Fruit fly (Drosophila melanogaster) whole organism, embryonic: Measurements from ENCODE around the gene Nadsyn.

Experiments used
- Adf1 ChIP-seq: fragments of 200-800 bp; sonication (Bioruptor generic); IDR thresholded peaks from 2 replicates; pipeline ENCODE4 v1.3.6; 2022; ENCODE audit warnings: missing biosample characterization, missing genetic modification characterization
- Atf-2 ChIP-seq: fragments of 200-800 bp; sonication (Bioruptor generic); optimal IDR thresholded peaks from 2 replicates; lab custom pipeline; 2016; ENCODE audit warnings: missing biosample characterization, missing genetic modification characterization
- Atf3 ChIP-seq: fragments of 200-800 bp; sonication (Bioruptor generic); optimal IDR thresholded peaks from 3 replicates; lab custom pipeline; 2016; ENCODE audit warnings: missing biosample characterization, missing genetic modification characterization
- CG10959 ChIP-seq: fragments of 200-800 bp; sonication (Bioruptor generic); IDR thresholded peaks from 2 replicates; pipeline ENCODE4 v1.3.6; 2022; ENCODE audit warnings: missing biosample characterization, missing genetic modification characterization
- CG11398 ChIP-seq: fragments of 200-800 bp; sonication (Bioruptor generic); optimal IDR thresholded peaks from 2 replicates; lab custom pipeline; 2016; ENCODE audit warnings: missing biosample characterization, missing genetic modification characterization
- CG14667 ChIP-seq: fragments of 200-800 bp; sonication (Bioruptor generic); IDR thresholded peaks from 2 replicates; pipeline ENCODE4 v1.3.6; 2022; ENCODE audit warnings: missing biosample characterization, missing genetic modification characterization
- CG15011 ChIP-seq: fragments of 200-800 bp; sonication (Bioruptor generic); optimal IDR thresholded peaks from 3 replicates; lab custom pipeline; 2018; ENCODE audit warnings: missing biosample characterization, mild to moderate bottlenecking, missing genetic modification characterization
- CG16813 ChIP-seq: fragments of 200-800 bp; sonication (Bioruptor generic); IDR thresholded peaks from 3 replicates; pipeline ENCODE4 v1.3.6; 2022; ENCODE audit warnings: missing biosample characterization, missing genetic modification characterization; ENCODE audit not compliant: partially characterized antibody
- CG31224 ChIP-seq: fragments of 200-800 bp; sonication (Bioruptor generic); IDR thresholded peaks from 2 replicates; pipeline ENCODE4 v1.3.6; 2022; ENCODE audit warnings: missing biosample characterization, missing genetic modification characterization
- CG31365 ChIP-seq: fragments of 200-800 bp; sonication (Bioruptor generic); optimal IDR thresholded peaks from 2 replicates; lab custom pipeline; 2018; ENCODE audit warnings: missing biosample characterization, mild to moderate bottlenecking, missing genetic modification characterization
- CG31441 ChIP-seq: fragments of 200-800 bp; sonication (Bioruptor generic); IDR thresholded peaks from 2 replicates; pipeline ENCODE4 v1.3.6; 2022; ENCODE audit warnings: missing biosample characterization, missing genetic modification characterization
- CG3726 ChIP-seq: fragments of 200-800 bp; sonication (Bioruptor generic); IDR thresholded peaks from 3 replicates; pipeline ENCODE4, ENCODE4 v1.3.6; 2022; ENCODE audit warnings: missing biosample characterization, missing genetic modification characterization
- CG4424 ChIP-seq: fragments of 200-800 bp; sonication (Bioruptor generic); optimal IDR thresholded peaks from 3 replicates; lab custom pipeline; 2016; ENCODE audit warnings: missing biosample characterization, missing genetic modification characterization
- CG6254 ChIP-seq: fragments of 200-800 bp; sonication (Bioruptor generic); optimal IDR thresholded peaks from 3 replicates; lab custom pipeline; 2017; ENCODE audit warnings: mild to moderate bottlenecking, missing biosample characterization, missing genetic modification reagents, missing genetic modification characterization
- CG6765 ChIP-seq: fragments of 200-800 bp; sonication (Bioruptor generic); optimal IDR thresholded peaks from 3 replicates; lab custom pipeline; 2017; ENCODE audit warnings: missing biosample characterization, mild to moderate bottlenecking, missing genetic modification characterization
- CG6791 ChIP-seq: fragments of 200-800 bp; sonication (Bioruptor generic); IDR thresholded peaks from 3 replicates; pipeline ENCODE4 v1.3.6; 2022; ENCODE audit warnings: missing biosample characterization, missing genetic modification characterization; ENCODE audit not compliant: partially characterized antibody
- CG6813 ChIP-seq: fragments of 200-800 bp; sonication (Bioruptor generic); optimal IDR thresholded peaks from 2 replicates; lab custom pipeline; 2017; ENCODE audit warnings: missing biosample characterization, missing genetic modification characterization, mild to moderate bottlenecking, moderate library complexity, missing genetic modification reagents
- CG7357 ChIP-seq: fragments of 200-800 bp; sonication (Bioruptor generic); IDR thresholded peaks from 3 replicates; pipeline ENCODE4 v1.3.6; 2022; ENCODE audit warnings: missing biosample characterization, missing genetic modification characterization
- CG7839 ChIP-seq: fragments of 200-800 bp; sonication (Bioruptor generic); optimal IDR thresholded peaks from 3 replicates; lab custom pipeline; 2018; ENCODE audit warnings: missing biosample characterization, mild to moderate bottlenecking, missing genetic modification characterization, moderate library complexity
- CG7928 ChIP-seq: fragments of 200-800 bp; sonication (Bioruptor generic); optimal IDR thresholded peaks from 2 replicates; lab custom pipeline; 2017; ENCODE audit warnings: missing biosample characterization, mild to moderate bottlenecking, missing genetic modification characterization
- Dad ChIP-seq: fragments of 200-800 bp; sonication (Bioruptor generic); optimal IDR thresholded peaks from 3 replicates; lab custom pipeline; 2016; ENCODE audit warnings: missing biosample characterization, missing genetic modification characterization
- Dip2 ChIP-seq: fragments of 200-800 bp; sonication (Bioruptor generic); IDR thresholded peaks from 2 replicates; pipeline ENCODE4 v1.3.6; 2022; ENCODE audit warnings: missing biosample characterization, missing genetic modification characterization
- E2f2 ChIP-seq: fragments of 200-800 bp; sonication (Bioruptor generic); IDR thresholded peaks from 2 replicates; pipeline ENCODE4 v1.3.6; 2022; ENCODE audit warnings: missing biosample characterization, missing genetic modification characterization
- H15 ChIP-seq: fragments of 200-800 bp; sonication (Bioruptor generic); IDR thresholded peaks from 3 replicates; pipeline ENCODE4 v1.3.6; 2022; ENCODE audit warnings: missing biosample characterization, missing genetic modification characterization
- HLHmδ ChIP-seq: fragments of 200-800 bp; sonication (Bioruptor generic); optimal IDR thresholded peaks from 2 replicates; lab custom pipeline; 2018; ENCODE audit warnings: missing biosample characterization, mild to moderate bottlenecking, missing genetic modification characterization, moderate library complexity
- HmgZ ChIP-seq: fragments of 200-800 bp; sonication (Bioruptor generic); optimal IDR thresholded peaks from 2 replicates; lab custom pipeline; 2018; ENCODE audit warnings: missing biosample characterization, mild to moderate bottlenecking, missing genetic modification characterization
- Jarid2 ChIP-seq: fragments of 200-800 bp; sonication (Bioruptor generic); optimal IDR thresholded peaks from 3 replicates; lab custom pipeline; 2017; ENCODE audit warnings: mild to moderate bottlenecking, missing biosample characterization, missing genetic modification reagents, missing genetic modification characterization
- Max ChIP-seq: fragments of 200-800 bp; sonication (Bioruptor generic); optimal IDR thresholded peaks from 2 replicates; lab custom pipeline; 2016; ENCODE audit warnings: missing biosample characterization, mild to moderate bottlenecking, missing genetic modification characterization
- Ravus ChIP-seq: fragments of 200-800 bp; sonication (Bioruptor generic); IDR thresholded peaks from 2 replicates; pipeline ENCODE4 v1.3.6; 2022; ENCODE audit warnings: missing biosample characterization, missing genetic modification characterization
- Rfx ChIP-seq: fragments of 200-800 bp; sonication (Bioruptor generic); IDR thresholded peaks from 2 replicates; pipeline ENCODE4 v1.3.6; 2022; ENCODE audit warnings: missing biosample characterization, missing genetic modification characterization
- Sox102F ChIP-seq: fragments of 200-800 bp; sonication (Bioruptor generic); optimal IDR thresholded peaks from 2 replicates; lab custom pipeline; 2018; ENCODE audit warnings: missing biosample characterization, mild to moderate bottlenecking, missing genetic modification characterization, moderate library complexity
- Spps ChIP-seq: fragments of 200-800 bp; sonication (Bioruptor generic); optimal IDR thresholded peaks from 2 replicates; lab custom pipeline; 2018; ENCODE audit warnings: missing biosample characterization, mild to moderate bottlenecking, missing genetic modification characterization
- Usf ChIP-seq: fragments of 200-800 bp; sonication (Bioruptor generic); optimal IDR thresholded peaks from 2 replicates; lab custom pipeline; 2017; ENCODE audit warnings: missing genotype, missing biosample characterization, missing genetic modification characterization
- Vsx1 ChIP-seq: fragments of 200-800 bp; sonication (Bioruptor generic); optimal IDR thresholded peaks from 2 replicates; lab custom pipeline; 2017; ENCODE audit warnings: missing biosample characterization, mild to moderate bottlenecking, missing genetic modification characterization, missing genetic modification reagents
- chm ChIP-seq: fragments of 200-800 bp; sonication (Bioruptor generic); IDR thresholded peaks from 2 replicates; pipeline ENCODE4 v1.3.6; 2022; ENCODE audit warnings: missing biosample characterization, missing genetic modification characterization
- corto ChIP-seq: fragments of 200-800 bp; sonication (Bioruptor generic); optimal IDR thresholded peaks from 2 replicates; lab custom pipeline; 2016; ENCODE audit warnings: missing biosample characterization, mild to moderate bottlenecking, missing genetic modification characterization, moderate library complexity
- dysf ChIP-seq: fragments of 200-800 bp; sonication (Bioruptor generic); IDR thresholded peaks from 3 replicates; pipeline ENCODE4 v1.3.6; 2022; ENCODE audit warnings: missing biosample characterization, missing genetic modification characterization
- gsb-n ChIP-seq: fragments of 200-800 bp; sonication (Bioruptor generic); optimal IDR thresholded peaks from 3 replicates; lab custom pipeline; 2018; ENCODE audit warnings: missing biosample characterization, mild to moderate bottlenecking, missing genetic modification characterization
- lbe ChIP-seq: fragments of 200-800 bp; sonication (Bioruptor generic); optimal IDR thresholded peaks from 2 replicates; lab custom pipeline; 2016; ENCODE audit warnings: missing biosample characterization, mild to moderate bottlenecking, missing genetic modification characterization
- mirr ChIP-seq: fragments of 200-800 bp; sonication (Bioruptor generic); optimal IDR thresholded peaks from 3 replicates; lab custom pipeline; 2018; ENCODE audit warnings: missing biosample characterization, mild to moderate bottlenecking, missing genetic modification characterization
- mld ChIP-seq: fragments of 200-800 bp; sonication (Bioruptor generic); IDR thresholded peaks from 3 replicates; pipeline ENCODE4 v1.3.6; 2022; ENCODE audit warnings: missing biosample characterization, missing genetic modification characterization; ENCODE audit not compliant: partially characterized antibody
- psq ChIP-seq: fragments of 200-800 bp; sonication (Bioruptor generic); optimal IDR thresholded peaks from 2 replicates; lab custom pipeline; 2017; ENCODE audit warnings: missing biosample characterization, missing genetic modification characterization
- pum ChIP-seq: fragments of 200-800 bp; sonication (Bioruptor generic); optimal IDR thresholded peaks from 2 replicates; lab custom pipeline; 2016; ENCODE audit warnings: missing biosample characterization, missing genetic modification characterization
- pzg ChIP-seq: fragments of 200-800 bp; sonication (Bioruptor generic); optimal IDR thresholded peaks from 3 replicates; lab custom pipeline; 2018; ENCODE audit warnings: missing biosample characterization, mild to moderate bottlenecking, missing genetic modification characterization, moderate library complexity
- sens ChIP-seq: fragments of 200-800 bp; sonication (Bioruptor generic); peaks from one replicate; lab custom pipeline; 2016; ENCODE audit warnings: missing biosample characterization, missing genetic modification characterization
- shn ChIP-seq: fragments of 200-800 bp; sonication (Bioruptor generic); optimal IDR thresholded peaks from 3 replicates; lab custom pipeline; 2016; ENCODE audit warnings: missing biosample characterization, missing genetic modification characterization
- slbo ChIP-seq: fragments of 200-800 bp; sonication (Bioruptor generic); IDR thresholded peaks from 2 replicates; pipeline ENCODE4 v1.3.6; 2022; ENCODE audit warnings: missing biosample characterization, missing genetic modification characterization
- stwl ChIP-seq: fragments of 200-800 bp; sonication (Bioruptor generic); optimal IDR thresholded peaks from 3 replicates; lab custom pipeline; 2018; ENCODE audit warnings: missing biosample characterization, mild to moderate bottlenecking, missing genetic modification characterization, moderate library complexity
- ttk ChIP-seq: fragments of 200-800 bp; sonication (Bioruptor generic); IDR thresholded peaks from 2 replicates; pipeline ENCODE4 v2.1.2; 2022; ENCODE audit warnings: missing biosample characterization, missing genetic modification characterization
- tx ChIP-seq: fragments of 200-800 bp; sonication (Bioruptor generic); optimal IDR thresholded peaks from 2 replicates; lab custom pipeline; 2016; ENCODE audit warnings: missing biosample characterization, missing genetic modification characterization
- zen ChIP-seq: fragments of 200-800 bp; sonication (Bioruptor generic); optimal IDR thresholded peaks from 3 replicates; lab custom pipeline; 2018; ENCODE audit warnings: missing biosample characterization, mild to moderate bottlenecking, missing genetic modification characterization, moderate library complexity

Nadsyn gene

dm6 chrX:13740062-13740461, 22.0 kb upstream of the Nadsyn start (continued):
- TF ChIP-seq H15 (GFP tag; lab: Robert Waterston, UW): peak; percentile 83
- TF ChIP-seq Atf-2 (GFP tag; lab: Kevin White, UChicago): peak; percentile 64
- TF ChIP-seq CG31441 (GFP tag; lab: Robert Waterston, UW): no peak; the same call in 1 of the 2 replicates
- TF ChIP-seq Rfx (GFP tag; lab: Robert Waterston, UW): peak; percentile 95
- peak; percentile 70 for TF ChIP-seq shn (GFP tag; lab: Kevin White, UChicago)
- peak; percentile 58 for TF ChIP-seq Atf3 (GFP tag; lab: Kevin White, UChicago)
- TF ChIP-seq stwl: no peak
- no peak for TF ChIP-seq mld (GFP tag; lab: Robert Waterston, UW)
- TF ChIP-seq Adf1: no peak
- no peak for TF ChIP-seq pzg
- peak; percentile 88 for TF ChIP-seq sens
- no peak for TF ChIP-seq CG7928 (GFP tag; lab: Kevin White, UChicago)
- peak; percentile 4 for TF ChIP-seq CG31365 (tag; lab: Kevin White, UChicago)
- peak; percentile 21; the same call in 1 of the 3 replicates for TF ChIP-seq CG3726 (GFP tag; lab: Robert Waterston, UW)
- peak; percentile 65 for TF ChIP-seq Usf
- peak; percentile 79 for TF ChIP-seq CG14667 (GFP tag; lab: Robert Waterston, UW)
- TF ChIP-seq Dip2 (GFP tag; lab: Robert Waterston, UW): no peak
- TF ChIP-seq CG15011 (GFP tag; lab: Kevin White, UChicago): peak; percentile 45
- TF ChIP-seq CG6813 (GFP tag; lab: Kevin White, UChicago): peak; percentile 83
- peak; percentile 77 for TF ChIP-seq Sox102F (GFP tag; lab: Kevin White, UChicago)
- peak; percentile 36 for TF ChIP-seq Jarid2 (GFP tag; lab: Kevin White, UChicago)
- TF ChIP-seq CG7839: peak; percentile 82
- peak; percentile 58 for TF ChIP-seq CG4424 (GFP tag; lab: Kevin White, UChicago)
- TF ChIP-seq CG6791 (GFP tag; lab: Robert Waterston, UW): no peak
- TF ChIP-seq E2f2: peak; percentile 9
- peak; percentile 67 for TF ChIP-seq ttk (GFP tag; lab: Robert Waterston, UW)
- no peak for TF ChIP-seq psq (GFP tag; lab: Kevin White, UChicago)
- no peak for TF ChIP-seq Spps (tag; lab: Kevin White, UChicago)
- TF ChIP-seq lbe (GFP tag; lab: Kevin White, UChicago): no peak
- TF ChIP-seq Max (GFP tag; lab: Kevin White, UChicago): no peak
- no peak for TF ChIP-seq zen (tag; lab: Kevin White, UChicago)
- peak; percentile 43 for TF ChIP-seq CG6254 (GFP tag; lab: Kevin White, UChicago)
- TF ChIP-seq slbo (GFP tag; lab: Robert Waterston, UW): peak; percentile 95
- TF ChIP-seq Vsx1: peak; percentile 31
- peak; percentile 81 for TF ChIP-seq chm (GFP tag; lab: Robert Waterston, UW)
- TF ChIP-seq tx (GFP tag; lab: Kevin White, UChicago): peak; percentile 78
- TF ChIP-seq corto (GFP tag; lab: Kevin White, UChicago): no peak
- peak; percentile 83 for TF ChIP-seq pum (GFP tag; lab: Kevin White, UChicago)
- peak; percentile 64 for TF ChIP-seq HLHmδ (GFP tag; lab: Kevin White, UChicago)
- peak; percentile 61; the same call in 1 of the 2 replicates for TF ChIP-seq CG10959 (GFP tag; lab: Robert Waterston, UW)
- 0 out of 3 replicates have a peak, but pooled peaks have one; percentile 46 for TF ChIP-seq CG7357 (GFP tag; lab: Robert Waterston, UW)
- peak; percentile 40 for TF ChIP-seq CG11398 (GFP tag; lab: Kevin White, UChicago)
- TF ChIP-seq CG6765 (GFP tag; lab: Kevin White, UChicago): peak; percentile 80
- peak; percentile 41 for TF ChIP-seq Dad
- peak; percentile 76 for TF ChIP-seq HmgZ (tag; lab: Kevin White, UChicago)
- no peak for TF ChIP-seq CG16813
- TF ChIP-seq dysf (GFP tag; lab: Robert Waterston, UW): peak; percentile 86
- peak; percentile 1 for TF ChIP-seq gsb-n (tag; lab: Kevin White, UChicago)
- TF ChIP-seq mirr (GFP tag; lab: Kevin White, UChicago): peak; percentile 87
- TF ChIP-seq Ravus (GFP tag; lab: Robert Waterston, UW): peak; percentile 25; the same call in 1 of the 2 replicates
- TF ChIP-seq CG31224: peak; percentile 57
